Fruit fly (Drosophila melanogaster): ENCODE measurements around the gene PIG-U.

DNA sequence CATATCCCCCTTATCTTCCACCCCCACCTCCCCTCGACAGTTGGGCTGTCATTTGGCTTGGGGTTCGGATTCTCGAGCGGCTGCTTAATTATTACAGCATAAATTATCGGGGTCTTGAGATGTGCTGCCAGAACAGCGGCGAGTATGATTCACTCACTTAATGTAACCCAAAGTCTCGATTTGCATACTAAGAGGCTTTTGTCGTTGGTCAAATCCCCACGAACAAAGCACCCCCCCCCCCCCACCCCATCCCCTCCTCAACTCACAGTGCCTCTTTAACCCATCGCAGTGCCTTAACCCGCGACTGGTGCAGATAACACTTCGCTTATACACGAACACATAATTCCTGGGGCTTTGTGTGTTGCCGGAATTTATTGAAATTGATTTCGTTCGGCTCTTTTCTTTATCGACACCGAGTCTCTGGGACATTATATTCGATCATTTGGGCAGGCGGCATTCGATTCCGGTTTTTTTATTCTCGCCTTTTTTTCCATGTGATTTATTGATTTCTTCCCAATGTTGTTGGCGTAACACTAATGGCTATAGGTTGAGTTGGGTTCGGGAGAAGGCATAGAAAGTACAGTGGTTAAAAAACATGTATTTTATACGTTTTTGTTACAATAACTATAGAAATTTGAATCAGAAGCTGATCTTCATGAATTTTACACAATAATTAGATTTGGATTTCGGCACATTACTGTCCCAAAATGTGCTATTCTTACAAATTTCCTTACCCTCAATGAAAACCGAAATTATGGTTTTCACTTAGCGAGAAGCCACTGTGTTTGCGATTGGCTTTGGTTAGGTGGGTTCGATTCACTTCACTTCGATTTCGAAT, 39.1 kb downstream of the PIG-U start:
- TF ChIP-seq CG8478 (optimal IDR thresholded peaks at IDR 0.05): no peak
- TF ChIP-seq usp (GFP tag; optimal IDR thresholded peaks at IDR 0.05): no peak
